Fruit fly (Drosophila melanogaster) whole organism, embryonic: ENCODE results near the gene Secp43.

Experiments
- ATbp ChIP-seq: fragments of 200-800 bp; sonication (Bioruptor generic); optimal IDR thresholded peaks from 2 replicates; lab custom pipeline; 2017; ENCODE audit warnings: missing biosample characterization, mild to moderate bottlenecking, missing genetic modification characterization, missing genetic modification reagents
- Bgb ChIP-seq: fragments of 200-800 bp; sonication (Bioruptor generic); IDR thresholded peaks from 2 replicates; pipeline ENCODE4 v1.3.6; 2022; ENCODE audit warnings: missing biosample characterization, missing genetic modification characterization; ENCODE audit not compliant: partially characterized antibody
- BtbVII ChIP-seq: fragments of 200-800 bp; sonication (Bioruptor generic); optimal IDR thresholded peaks from 3 replicates; lab custom pipeline; 2017; ENCODE audit warnings: missing biosample characterization, mild to moderate bottlenecking, missing genetic modification characterization
- CG10267 ChIP-seq: fragments of 200-800 bp; sonication (Bioruptor generic); optimal IDR thresholded peaks from 2 replicates; lab custom pipeline; 2018; ENCODE audit warnings: missing biosample characterization, mild to moderate bottlenecking, missing genetic modification characterization, moderate library complexity
- CG10654 ChIP-seq: fragments of 200-800 bp; sonication (Bioruptor generic); optimal IDR thresholded peaks from 2 replicates; lab custom pipeline; 2016; ENCODE audit warnings: missing biosample characterization, missing genetic modification characterization
- CG12104 ChIP-seq: fragments of 200-800 bp; sonication (Bioruptor generic); optimal IDR thresholded peaks from 3 replicates; lab custom pipeline; 2016; ENCODE audit warnings: missing biosample characterization, missing genetic modification characterization
- CG14710 ChIP-seq: fragments of 200-800 bp; sonication (Bioruptor generic); optimal IDR thresholded peaks from 3 replicates; lab custom pipeline; 2019; ENCODE audit warnings: missing biosample characterization, mild to moderate bottlenecking, missing genetic modification characterization, moderate library complexity
- CG15073 ChIP-seq: fragments of 200-800 bp; sonication (Bioruptor generic); optimal IDR thresholded peaks from 2 replicates; lab custom pipeline; 2016; ENCODE audit warnings: missing biosample characterization, missing genetic modification characterization
- CG15514 ChIP-seq: fragments of 200-800 bp; sonication (Bioruptor generic); optimal IDR thresholded peaks from 3 replicates; lab custom pipeline; 2017; ENCODE audit warnings: missing biosample characterization, missing genetic modification characterization, mild to moderate bottlenecking, moderate library complexity, missing genetic modification reagents
- CG2116 ChIP-seq: fragments of 200-800 bp; sonication (Bioruptor generic); optimal IDR thresholded peaks from 3 replicates; lab custom pipeline; 2018; ENCODE audit warnings: missing biosample characterization, mild to moderate bottlenecking, missing genetic modification characterization
- CG34224 ChIP-seq: fragments of 200-800 bp; sonication (Bioruptor generic); IDR thresholded peaks from 3 replicates; pipeline ENCODE4 v1.3.6; 2022; ENCODE audit warnings: missing biosample characterization, missing genetic modification characterization; ENCODE audit not compliant: partially characterized antibody
- CG4328 ChIP-seq: fragments of 200-800 bp; sonication (Bioruptor generic); optimal IDR thresholded peaks from 3 replicates; lab custom pipeline; 2017; ENCODE audit warnings: missing biosample characterization, missing genetic modification reagents, missing genetic modification characterization
- CG4820 ChIP-seq: fragments of 200-800 bp; sonication (Bioruptor generic); optimal IDR thresholded peaks from 3 replicates; lab custom pipeline; 2016; ENCODE audit warnings: missing biosample characterization, missing genetic modification characterization
- CG6689 ChIP-seq: fragments of 200-800 bp; sonication (Bioruptor generic); IDR thresholded peaks from 2 replicates; pipeline ENCODE4 v1.3.6; 2022; ENCODE audit warnings: missing biosample characterization, missing genetic modification characterization
- CG6765 ChIP-seq: fragments of 200-800 bp; sonication (Bioruptor generic); optimal IDR thresholded peaks from 3 replicates; lab custom pipeline; 2017; ENCODE audit warnings: missing biosample characterization, mild to moderate bottlenecking, missing genetic modification characterization
- CG7839 ChIP-seq: fragments of 200-800 bp; sonication (Bioruptor generic); optimal IDR thresholded peaks from 3 replicates; lab custom pipeline; 2018; ENCODE audit warnings: missing biosample characterization, mild to moderate bottlenecking, missing genetic modification characterization, moderate library complexity
- CG8290 ChIP-seq, 3 experiments: fragments of 200-800 bp; sonication (Bioruptor generic); optimal IDR thresholded peaks; 2 replicates each; lab custom pipeline; 2016 to 2019; ENCODE audit warnings: missing biosample characterization in 3 of 3, missing genetic modification characterization in 3 of 3, mild to moderate bottlenecking in 2 of 3, moderate library complexity in 1 of 3
- CG8924 ChIP-seq: fragments of 200-800 bp; optimal IDR thresholded peaks from 3 replicates; lab custom pipeline; 2019; ENCODE audit warnings: missing biosample characterization, mild to moderate bottlenecking, missing genetic modification characterization, moderate library complexity
- CG9932 ChIP-seq: fragments of 200-800 bp; sonication (Bioruptor generic); IDR thresholded peaks from 2 replicates; pipeline ENCODE4 v1.3.6; 2022; ENCODE audit warnings: missing biosample characterization, missing genetic modification characterization
- CoRest ChIP-seq: fragments of 200-800 bp; sonication (Bioruptor generic); optimal IDR thresholded peaks from 3 replicates; lab custom pipeline; 2018; ENCODE audit warnings: missing biosample characterization, mild to moderate bottlenecking, missing genetic modification characterization, moderate library complexity
- Dip3 ChIP-seq: fragments of 200-800 bp; sonication (Bioruptor generic); optimal IDR thresholded peaks from 3 replicates; lab custom pipeline; 2016; ENCODE audit warnings: missing biosample characterization, missing genetic modification characterization
- Dref ChIP-seq: fragments of 200-800 bp; sonication (Bioruptor generic); IDR thresholded peaks from 2 replicates; pipeline ENCODE4 v1.3.6; 2022; ENCODE audit warnings: missing biosample characterization, missing genetic modification characterization
- Eip74EF ChIP-seq, 2 experiments: fragments of 200-800 bp in 1 of 2; fragments of >200 bp in 1 of 2; sonication (Bioruptor generic) in 1 of 2; optimal IDR thresholded peaks; 2 replicates each; lab custom pipeline; 2017 to 2019; ENCODE audit warnings: missing biosample characterization in 2 of 2, missing genetic modification characterization in 2 of 2, mild to moderate bottlenecking in 1 of 2, moderate library complexity in 1 of 2
- Elba2 ChIP-seq: fragments of 200-800 bp; sonication (Bioruptor generic); optimal IDR thresholded peaks from 3 replicates; lab custom pipeline; 2016; ENCODE audit warnings: missing biosample characterization, missing genetic modification characterization
- Fer1 ChIP-seq: fragments of 200-800 bp; sonication (Bioruptor generic); optimal IDR thresholded peaks from 2 replicates; lab custom pipeline; 2017; ENCODE audit warnings: missing biosample characterization, mild to moderate bottlenecking, missing genetic modification characterization
- HLH54F ChIP-seq: fragments of 200-800 bp; sonication (Bioruptor generic); optimal IDR thresholded peaks from 3 replicates; lab custom pipeline; 2016; ENCODE audit warnings: missing biosample characterization, missing genetic modification characterization
- Hr51 ChIP-seq, 2 experiments: fragments of 200-800 bp; sonication (Bioruptor generic); optimal IDR thresholded peaks; 2 replicates in 1 of 2; 3 replicates in 1 of 2; lab custom pipeline; 2016 to 2018; ENCODE audit warnings: missing biosample characterization in 2 of 2, missing genetic modification characterization in 2 of 2, mild to moderate bottlenecking in 1 of 2, moderate library complexity in 1 of 2
- NfI ChIP-seq: fragments of 200-800 bp; sonication (Bioruptor generic); optimal IDR thresholded peaks from 3 replicates; lab custom pipeline; 2018; ENCODE audit warnings: missing biosample characterization, mild to moderate bottlenecking, missing genetic modification characterization, moderate library complexity
- Rx ChIP-seq: fragments of 200-800 bp; sonication (Bioruptor generic); IDR thresholded peaks from 2 replicates; pipeline ENCODE4 v1.3.6; 2022; ENCODE audit warnings: missing biosample characterization, missing genetic modification characterization
- Stat92E ChIP-seq, 3 experiments: fragments of >200 bp in 2 of 3; fragments of 200-800 bp in 1 of 3; sonication (Bioruptor generic) in 1 of 3; optimal IDR thresholded peaks; 2 replicates each; lab custom pipeline; 2017 to 2019; ENCODE audit warnings: missing biosample characterization in 3 of 3, missing genetic modification characterization in 3 of 3, mild to moderate bottlenecking in 1 of 3, moderate library complexity in 1 of 3
- Trl ChIP-seq, 3 experiments: fragments of >200 bp in 2 of 3; fragments of 200-800 bp in 1 of 3; sonication (Bioruptor generic) in 1 of 3; optimal IDR thresholded peaks; 2 replicates in 1 of 3; 3 replicates in 2 of 3; lab custom pipeline; 2016 to 2017; ENCODE audit warnings: missing biosample characterization in 1 of 3, missing genetic modification characterization in 1 of 3
- az2 ChIP-seq: fragments of 200-800 bp; sonication (Bioruptor generic); optimal IDR thresholded peaks from 3 replicates; lab custom pipeline; 2016; ENCODE audit warnings: missing biosample characterization, missing genetic modification characterization
- disco-r ChIP-seq: fragments of 200-800 bp; sonication (Bioruptor generic); optimal IDR thresholded peaks from 2 replicates; lab custom pipeline; 2016; ENCODE audit warnings: missing biosample characterization, missing genetic modification characterization
- dpn ChIP-seq, 2 experiments: fragments of 200-800 bp; sonication (Bioruptor generic); optimal IDR thresholded peaks; 3 replicates each; lab custom pipeline; 2016; ENCODE audit warnings: missing biosample characterization in 2 of 2, missing genetic modification characterization in 2 of 2
- ewg ChIP-seq: fragments of 200-800 bp; sonication (Bioruptor generic); optimal IDR thresholded peaks from 3 replicates; lab custom pipeline; 2017; ENCODE audit warnings: mild to moderate bottlenecking, missing biosample characterization, missing genetic modification reagents, missing genetic modification characterization
- grau ChIP-seq: fragments of 200-800 bp; optimal IDR thresholded peaks from 3 replicates; lab custom pipeline; 2019; ENCODE audit warnings: missing biosample characterization, mild to moderate bottlenecking, missing genetic modification characterization, moderate library complexity
- hkb ChIP-seq, 2 experiments: fragments of 200-800 bp in 1 of 2; fragments of >200 bp in 1 of 2; sonication (Bioruptor generic) in 1 of 2; IDR thresholded peaks in 1 of 2; optimal IDR thresholded peaks in 1 of 2; 2 replicates each; pipeline versions ENCODE4 v1.3.6 to Lab custom; 2017 to 2022; ENCODE audit warnings: missing biosample characterization in 1 of 2, missing genetic modification characterization in 1 of 2
- inv ChIP-seq: fragments of 200-800 bp; sonication (Bioruptor generic); IDR thresholded peaks from 2 replicates; pipeline ENCODE4 v1.3.6; 2022; ENCODE audit warnings: missing biosample characterization, missing genetic modification characterization; ENCODE audit not compliant: partially characterized antibody
- lab ChIP-seq: fragments of 200-800 bp; sonication (Bioruptor generic); optimal IDR thresholded peaks from 3 replicates; lab custom pipeline; 2017; ENCODE audit warnings: missing biosample characterization, missing genetic modification characterization, mild to moderate bottlenecking, moderate library complexity, missing genetic modification reagents
- salm ChIP-seq: fragments of 200-800 bp; sonication (Bioruptor generic); optimal IDR thresholded peaks from 2 replicates; lab custom pipeline; 2018; ENCODE audit warnings: missing biosample characterization, mild to moderate bottlenecking, missing genetic modification characterization
- sc ChIP-seq, 3 experiments: fragments of >200 bp in 2 of 3; fragments of 200-800 bp in 1 of 3; sonication (Bioruptor generic) in 1 of 3; optimal IDR thresholded peaks; 2 replicates in 2 of 3; 3 replicates in 1 of 3; lab custom pipeline; 2017; ENCODE audit warnings: mild to moderate bottlenecking in 1 of 3, missing biosample characterization in 1 of 3, missing genetic modification characterization in 1 of 3, missing genetic modification reagents in 1 of 3
- stwl ChIP-seq: fragments of 200-800 bp; sonication (Bioruptor generic); optimal IDR thresholded peaks from 3 replicates; lab custom pipeline; 2018; ENCODE audit warnings: missing biosample characterization, mild to moderate bottlenecking, missing genetic modification characterization, moderate library complexity
- tap ChIP-seq: fragments of 200-800 bp; optimal IDR thresholded peaks from 3 replicates; lab custom pipeline; 2019; ENCODE audit warnings: missing biosample characterization, mild to moderate bottlenecking, missing genetic modification characterization, moderate library complexity
- tll ChIP-seq, 2 experiments: fragments of 200-800 bp in 1 of 2; fragments of >200 bp in 1 of 2; sonication (Bioruptor generic) in 1 of 2; optimal IDR thresholded peaks; 2 replicates each; lab custom pipeline; 2017 to 2019; ENCODE audit warnings: missing biosample characterization in 2 of 2, missing genetic modification characterization in 2 of 2, mild to moderate bottlenecking in 1 of 2, moderate library complexity in 1 of 2
- tup ChIP-seq: fragments of 200-800 bp; sonication (Bioruptor generic); optimal IDR thresholded peaks from 2 replicates; lab custom pipeline; 2016; ENCODE audit warnings: missing biosample characterization, mild to moderate bottlenecking, missing genetic modification characterization, moderate library complexity
- z ChIP-seq: fragments of 200-800 bp; sonication (Bioruptor generic); IDR thresholded peaks from 3 replicates; pipeline ENCODE4 v1.3.6; 2022; ENCODE audit warnings: missing biosample characterization, missing genetic modification characterization

Gene Secp43

DNA sequence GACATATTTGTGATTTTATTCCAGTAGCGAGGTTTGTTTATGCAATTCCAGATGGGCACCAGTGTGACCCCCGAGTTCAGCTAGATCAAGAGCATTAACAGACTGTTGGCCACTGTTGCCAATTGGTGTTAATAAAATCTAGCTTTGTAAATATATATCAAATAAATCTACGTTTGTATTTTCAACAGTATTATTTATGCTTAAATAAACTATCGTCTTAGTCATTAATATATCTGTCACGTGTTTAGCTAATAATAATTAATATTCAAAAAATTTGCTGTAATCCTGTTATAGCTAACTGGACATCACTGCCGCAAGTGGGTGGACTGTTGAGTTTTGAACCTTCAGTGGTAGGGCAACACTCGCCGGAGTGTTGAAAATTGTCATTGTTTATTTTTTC, 5.3 kb upstream of the Secp43 start, which contains the start of the genes mRpL27 and CG15435 (continued):
- TF ChIP-seq Eip74EF (GFP tag; optimal IDR thresholded peaks at IDR 0.05; lab: Kevin White, UChicago) (peak in 1 of 2 experiments; percentile 23), inv (no peak), CG2116 (peak; percentile 41), z (GFP tag; lab: Robert Waterston, UW) (no peak), CG10267 (tag; lab: Kevin White, UChicago) (peak; percentile 82), CG6765 (GFP tag; lab: Kevin White, UChicago) (no peak), hkb (optimal IDR thresholded peaks at IDR 0.05; lab: Kevin White, UChicago) (peak; percentile 98), hkb (GFP tag; IDR thresholded peaks at IDR 0.05; lab: Robert Waterston, UW) (no peak), grau (tag; lab: Kevin White, UChicago) (peak; percentile 58), CG14710 (tag; lab: Kevin White, UChicago) (peak; percentile 100), tup (GFP tag; lab: Kevin White, UChicago) (no peak), CG9932 (GFP tag; lab: Robert Waterston, UW) (peak; percentile 48), Rx (GFP tag; lab: Robert Waterston, UW) (0 out of 2 replicates have a peak, but pooled peaks have one; percentile 14), HLH54F (GFP tag; lab: Kevin White, UChicago) (peak; percentile 32), sc (optimal IDR thresholded peaks at IDR 0.05; lab: Kevin White, UChicago) (no peak), sc (GFP tag; optimal IDR thresholded peaks at IDR 0.05; lab: Kevin White, UChicago) (peak; percentile 7), Bgb (GFP tag; lab: Robert Waterston, UW) (no peak), CG6689 (GFP tag; lab: Robert Waterston, UW) (no peak), BtbVII (GFP tag; lab: Kevin White, UChicago) (no peak), tap (tag; lab: Kevin White, UChicago) (no peak), az2 (GFP tag; lab: Kevin White, UChicago) (peak; percentile 25), Fer1 (peak; percentile 53), CG4820 (no peak), stwl (tag; lab: Kevin White, UChicago) (peak; percentile 83), dpn (GFP tag; optimal IDR thresholded peaks at IDR 0.05; lab: Kevin White, UChicago) (peak in 1 of 2 experiments; percentile 10), Stat92E (GFP tag; optimal IDR thresholded peaks at IDR 0.05; lab: Kevin White, UChicago) (peak in 1 of 3 experiments; percentile 60), Hr51 (GFP tag; optimal IDR thresholded peaks at IDR 0.05; lab: Kevin White, UChicago) (peak in 1 of 2 experiments; percentile 44), ewg (peak; percentile 24), CG34224 (GFP tag; lab: Robert Waterston, UW) (no peak), tll (GFP tag; optimal IDR thresholded peaks at IDR 0.05; lab: Kevin White, UChicago) (no peak), CG8290 (GFP tag; optimal IDR thresholded peaks at IDR 0.05; lab: Kevin White, UChicago) (peak; percentile 16), CG8290 (tag; optimal IDR thresholded peaks at IDR 0.05; lab: Kevin White, UChicago) (peak in 1 of 2 experiments; percentile 36), Dref (no peak), CG7839 (tag; lab: Kevin White, UChicago) (peak; percentile 49), CG8924 (tag; lab: Kevin White, UChicago) (peak; percentile 56), CG15514 (GFP tag; lab: Kevin White, UChicago) (peak; percentile 61), NfI (GFP tag; lab: Kevin White, UChicago) (peak; percentile 40), Dip3 (GFP tag; lab: Kevin White, UChicago) (peak; percentile 30), disco-r (GFP tag; lab: Kevin White, UChicago) (no peak), CG15073 (no peak), lab (GFP tag; lab: Kevin White, UChicago) (peak; percentile 35), ATbp (GFP tag; lab: Kevin White, UChicago) (no peak), CoRest (tag; lab: Kevin White, UChicago) (peak; percentile 61), CG4328 (peak; percentile 42), Trl (optimal IDR thresholded peaks at IDR 0.05; lab: Kevin White, UChicago) (no peak), Trl (GFP tag; optimal IDR thresholded peaks at IDR 0.05; lab: Kevin White, UChicago) (no peak), Elba2 (peak; percentile 22), CG10654 (no peak), salm (tag; lab: Kevin White, UChicago) (no peak), CG12104 (GFP tag; lab: Kevin White, UChicago) (peak; percentile 12)
